Fruit fly (Drosophila melanogaster): Measurements from ENCODE around the gene Vps16B.
A peak's percentile ranks its signal among the peaks of the same experiment; 100 is the strongest.

Vps16B gene

dm6 chr3R:29798966-29799680 lies 17.1 kb downstream of the Vps16B start, which contains the start of the genes Rnb and Drice (continued):
- TF ChIP-seq wdn (GFP tag; IDR thresholded peaks at IDR 0.05): no peak
- TF ChIP-seq CG7963 (GFP tag; IDR thresholded peaks at IDR 0.05; ENCODE audit: partially characterized antibody): 0 out of 3 replicates have a peak, but pooled peaks have one; percentile 45
- no peak for TF ChIP-seq ftz-f1 (GFP tag; optimal IDR thresholded peaks at IDR 0.05)
- TF ChIP-seq Chrac-16 (GFP tag; optimal IDR thresholded peaks at IDR 0.05): peak; percentile 12
- peak; percentile 60 for TF ChIP-seq inv (GFP tag; IDR thresholded peaks at IDR 0.05; ENCODE audit: partially characterized antibody)
- peak; percentile 27; the same call in 1 of the 3 replicates for TF ChIP-seq Aef1 (GFP tag; IDR thresholded peaks at IDR 0.05)
- peak; percentile 43; the same call in 1 of the 2 replicates for TF ChIP-seq CG14441 (GFP tag; IDR thresholded peaks at IDR 0.05)
- TF ChIP-seq hbn (GFP tag; IDR thresholded peaks at IDR 0.05; ENCODE audit: partially characterized antibody): peak; percentile 65
- no peak for TF ChIP-seq mam (GFP tag; optimal IDR thresholded peaks at IDR 0.05)
- no peak for TF ChIP-seq CG11695 (GFP tag; IDR thresholded peaks at IDR 0.05)
- TF ChIP-seq lmd (GFP tag; IDR thresholded peaks at IDR 0.05): peak; percentile 8; the same call in 1 of the 2 replicates
- TF ChIP-seq Poxn (GFP tag; IDR thresholded peaks at IDR 0.05): no peak
- no peak for TF ChIP-seq CG7357 (GFP tag; IDR thresholded peaks at IDR 0.05)
- no peak for TF ChIP-seq Nf-YA (GFP tag; IDR thresholded peaks at IDR 0.05)
- TF ChIP-seq pfk (GFP tag; optimal IDR thresholded peaks at IDR 0.05): no peak
- TF ChIP-seq CG1529 (GFP tag; optimal IDR thresholded peaks at IDR 0.05): no peak
- peak; percentile 6 for TF ChIP-seq stwl (tag; optimal IDR thresholded peaks at IDR 0.05)
- peak; percentile 79 for TF ChIP-seq CG14710 (tag; optimal IDR thresholded peaks at IDR 0.05)
- peak; percentile 18 for TF ChIP-seq zfh2 (GFP tag; optimal IDR thresholded peaks at IDR 0.05)
- peak; percentile 49 for TF ChIP-seq dmrt11E (tag; optimal IDR thresholded peaks at IDR 0.05)
- peak; percentile 51 for TF ChIP-seq CG9817 (tag; optimal IDR thresholded peaks at IDR 0.05)
- 0 out of 3 replicates have a peak, but pooled peaks have one; percentile 16 for TF ChIP-seq Optix (GFP tag; IDR thresholded peaks at IDR 0.05)
- TF ChIP-seq ato (GFP tag; IDR thresholded peaks at IDR 0.05; ENCODE audit: partially characterized antibody): no peak
- TF ChIP-seq CG14050 (GFP tag; IDR thresholded peaks at IDR 0.05): peak; percentile 35; the same call in 1 of the 3 replicates
- peak; percentile 20 for TF ChIP-seq az2 (GFP tag; optimal IDR thresholded peaks at IDR 0.05)
- peak; percentile 95 for TF ChIP-seq CG17802 (tag; optimal IDR thresholded peaks at IDR 0.05)
- no peak for TF ChIP-seq oc (tag; optimal IDR thresholded peaks at IDR 0.05)
- no peak for TF ChIP-seq bowl (GFP tag; IDR thresholded peaks at IDR 0.05)
- TF ChIP-seq wor (GFP tag; IDR thresholded peaks at IDR 0.05): no peak
- no peak for TF ChIP-seq CG16863 (GFP tag; optimal IDR thresholded peaks at IDR 0.05)
- TF ChIP-seq kay (GFP tag; optimal IDR thresholded peaks at IDR 0.05): peak; percentile 83
- no peak for TF ChIP-seq CG11504 (tag; optimal IDR thresholded peaks at IDR 0.05)
- no peak for TF ChIP-seq CG3163 (GFP tag; optimal IDR thresholded peaks at IDR 0.05)
- no peak for TF ChIP-seq Adf1 (GFP tag; IDR thresholded peaks at IDR 0.05)
- no peak for TF ChIP-seq Hr39 (optimal IDR thresholded peaks at IDR 0.05)
- TF ChIP-seq CG6854 (GFP tag; optimal IDR thresholded peaks at IDR 0.05): peak; percentile 50
- peak; percentile 63 for TF ChIP-seq CG1233 (GFP tag; optimal IDR thresholded peaks at IDR 0.05)
- TF ChIP-seq sens (GFP tag): peak; percentile 79
- no peak for TF ChIP-seq Lpt (GFP tag; optimal IDR thresholded peaks at IDR 0.05)
- TF ChIP-seq CG7372 (GFP tag; IDR thresholded peaks at IDR 0.05): no peak
- no peak for TF ChIP-seq CG2678 (tag; optimal IDR thresholded peaks at IDR 0.05)
- no peak for TF ChIP-seq B-H2 (GFP tag; optimal IDR thresholded peaks at IDR 0.05)
- peak; percentile 51 for TF ChIP-seq pzg (GFP tag; optimal IDR thresholded peaks at IDR 0.05)
- TF ChIP-seq slou (GFP tag; optimal IDR thresholded peaks at IDR 0.05): peak; percentile 11
- TF ChIP-seq caup (GFP tag; optimal IDR thresholded peaks at IDR 0.05; ENCODE audit: severe bottlenecking): peak; percentile 17
- no peak for TF ChIP-seq zen2 (GFP tag; IDR thresholded peaks at IDR 0.05; ENCODE audit: partially characterized antibody)
- no peak for TF ChIP-seq CG10543 (GFP tag; optimal IDR thresholded peaks at IDR 0.05)
- TF ChIP-seq row (GFP tag; IDR thresholded peaks at IDR 0.05): peak; percentile 90
- TF ChIP-seq CG10366 (GFP tag; IDR thresholded peaks at IDR 0.05): peak; percentile 30; the same call in 1 of the 2 replicates
- TF ChIP-seq ttk (GFP tag; IDR thresholded peaks at IDR 0.05): peak; percentile 10; the same call in 1 of the 2 replicates

Measured in whole organism, embryonic.